Fruit fly (Drosophila melanogaster) S2 (cell line): Measurements from ENCODE around the gene Rh5.
A peak's percentile ranks its signal among the peaks of the same experiment; 100 is the strongest.
"Not testable (repeated sequence)": the region's sequence is repeated elsewhere in the genome, so short reads cannot be mapped to it uniquely, and the experiment has no call there.

Experiments
- CG8478 ChIP-seq: fragments of >200 bp; optimal IDR thresholded peaks from 2 replicates; lab custom pipeline; 2018
- CTCF ChIP-seq, 2 experiments: fragments of >200 bp; optimal IDR thresholded peaks; 2 replicates each; lab custom pipeline; 2018

The Rh5 gene

DNA sequence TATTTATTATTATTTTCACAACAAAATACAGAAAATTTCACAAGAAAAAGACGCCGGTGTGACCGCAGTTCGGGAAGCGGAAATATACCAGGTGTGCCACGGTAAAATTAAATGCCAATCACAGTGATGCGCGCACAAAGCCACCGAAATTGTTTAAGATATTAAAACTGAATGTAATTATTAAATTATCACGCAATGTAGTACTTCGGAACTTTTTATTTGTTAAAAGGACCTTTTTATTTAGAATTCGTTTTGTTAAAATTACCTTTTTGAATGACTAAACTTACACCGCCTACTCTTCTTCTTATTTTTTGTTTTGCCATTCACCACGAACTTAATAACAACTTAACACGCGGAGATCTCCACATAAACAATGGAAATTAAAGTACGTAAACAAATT lies 20.0 kb upstream of the Rh5 start, which contains the start of the genes CG6686 and CG34163:
CG6686 (minus strand) TSS at position 95 of the 400 bp plus-strand sequence.
CG34163 (plus strand) TSS at position 326 of the 400 bp plus-strand sequence.
- TF ChIP-seq CG8478: no peak

DNA sequence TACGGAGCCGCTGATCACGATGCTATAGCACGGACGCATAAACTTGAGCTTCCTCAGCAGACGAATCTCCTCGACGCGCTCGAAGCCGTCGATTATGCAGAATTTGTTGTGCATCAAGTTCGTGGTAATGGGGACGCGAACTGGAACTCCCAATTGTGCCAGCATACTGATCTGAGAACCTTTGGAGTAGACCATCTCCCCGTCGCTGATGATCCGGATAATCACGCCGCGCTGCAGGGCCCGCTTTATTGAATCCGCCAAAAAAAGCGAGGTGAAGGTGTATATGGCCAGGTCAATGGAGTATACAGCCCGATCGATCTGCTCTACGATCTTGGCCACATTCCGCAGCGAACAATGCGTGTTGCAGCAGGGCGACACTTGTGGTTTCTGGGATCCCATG lies 18.7 kb upstream of the Rh5 start:
- TF ChIP-seq CG8478 (no peak), CTCF (optimal IDR thresholded peaks at IDR 0.05; lab: Kevin White, UChicago) (no peak)

DNA sequence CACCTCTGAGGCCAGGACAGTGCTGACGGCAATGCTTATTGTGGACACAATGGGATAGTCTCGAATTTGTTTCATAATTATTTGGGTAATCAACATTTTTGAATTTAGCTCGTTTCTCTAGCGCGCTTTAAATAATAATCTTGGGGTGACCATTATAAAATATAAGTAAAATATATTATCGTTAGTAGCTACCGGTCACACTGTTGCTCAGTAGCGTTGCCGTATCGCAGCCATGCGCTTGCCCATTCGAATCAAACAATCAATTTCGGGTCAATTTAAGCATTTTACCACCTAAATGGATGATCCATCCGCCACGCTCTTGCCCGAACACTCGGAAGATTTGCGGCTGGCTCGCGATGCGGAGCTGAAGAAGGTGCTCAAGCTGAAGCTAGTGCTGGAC lies 18.2 kb upstream of the Rh5 start, which contains the start of the genes zuc and dgt2:
zuc (minus strand) TSS at position 154 of the 400 bp plus-strand sequence.
dgt2 (plus strand) TSS at position 208 of the 400 bp plus-strand sequence.
- TF ChIP-seq CTCF (optimal IDR thresholded peaks at IDR 0.05; lab: Kevin White, UChicago) (no peak), CG8478 (no peak)

DNA sequence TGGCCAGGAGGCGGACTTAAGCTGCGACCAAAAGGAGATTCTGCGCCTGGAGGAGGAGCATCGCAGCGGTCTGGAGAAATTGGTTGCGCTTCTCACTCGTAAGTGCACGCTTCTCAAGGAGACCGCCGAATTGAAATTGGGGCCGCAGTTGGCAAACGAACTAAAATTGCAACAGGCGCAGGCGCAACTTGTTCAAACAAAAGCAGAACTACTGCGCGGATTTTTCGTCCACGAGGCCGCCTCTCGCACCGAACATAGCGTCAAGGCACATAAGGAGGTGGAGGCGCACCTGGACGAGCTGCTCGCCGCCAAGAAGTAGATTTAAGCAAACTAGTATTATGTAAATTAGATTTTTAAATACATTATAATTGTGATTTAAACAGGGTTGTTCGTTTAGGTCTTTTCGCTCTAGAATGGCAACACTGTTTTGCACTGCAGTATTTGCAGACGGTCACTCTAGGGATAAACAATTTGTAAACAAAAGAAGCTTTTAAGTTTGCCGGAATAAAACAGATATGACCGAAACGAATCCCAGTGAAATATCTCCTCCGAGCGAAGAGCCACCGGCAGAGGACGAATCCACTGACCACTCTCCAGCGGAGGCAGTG lies 17.4 kb upstream of the Rh5 start, which contains the start of gene escl:
escl (plus strand) TSS at position 470 of the 608 bp plus-strand sequence.
- no peak for TF ChIP-seq CG8478
- TF ChIP-seq CTCF (optimal IDR thresholded peaks at IDR 0.05; lab: Kevin White, UChicago): no peak

DNA sequence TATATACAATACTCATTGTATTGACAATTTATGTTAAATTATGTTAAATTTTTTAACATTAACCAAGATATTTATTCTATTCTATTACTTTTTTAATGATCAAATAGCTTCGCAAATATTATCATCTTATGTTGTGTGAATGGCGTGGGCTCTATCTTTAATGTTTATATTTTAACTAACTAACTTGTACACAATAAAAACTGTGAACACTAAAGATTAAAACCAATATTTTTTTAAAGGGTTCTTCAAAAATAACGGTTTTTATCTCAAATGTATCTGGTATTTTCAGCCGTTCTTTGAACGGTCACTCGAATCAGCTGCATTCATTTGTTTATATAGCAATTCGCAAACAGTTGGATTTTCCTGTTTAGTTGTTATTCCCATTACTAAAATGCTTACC lies 15.4 kb upstream of the Rh5 start, which contains the start of gene Ada1-2:
Ada1-2 (plus strand) TSS at position 301 of the 400 bp plus-strand sequence.
- not testable (repeated sequence) for TF ChIP-seq CG8478; CTCF (optimal IDR thresholded peaks at IDR 0.05; lab: Kevin White, UChicago)

DNA sequence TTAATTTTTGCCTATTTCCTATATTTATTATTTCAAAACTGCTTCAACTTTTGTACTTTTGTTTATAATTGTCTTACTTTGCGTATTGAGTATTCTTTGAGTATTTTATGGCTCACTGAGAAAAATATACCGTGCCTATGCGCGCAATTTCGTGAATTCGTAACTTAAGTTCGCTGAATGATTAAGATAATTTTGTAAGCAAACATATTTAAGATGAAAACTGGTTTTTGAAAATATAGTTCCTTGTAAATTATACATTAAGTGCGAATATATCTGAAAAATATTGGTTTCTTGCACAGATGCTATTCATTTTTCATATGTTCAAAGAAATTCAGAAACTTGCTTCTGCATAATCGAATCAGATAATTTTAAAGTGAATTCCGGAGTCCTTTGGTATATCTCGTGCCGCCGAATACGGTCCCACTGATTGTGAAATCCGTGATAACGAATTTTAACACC lies 12.6 kb upstream of the Rh5 start, which contains the start of the genes CG18789 and Qtzl:
CG18789 (minus strand) TSS at position 101 of the 459 bp plus-strand sequence.
Qtzl (plus strand) TSS at position 409 of the 459 bp plus-strand sequence.
- TF ChIP-seq CG8478; CTCF (optimal IDR thresholded peaks at IDR 0.05; lab: Kevin White, UChicago): not testable (repeated sequence)

DNA sequence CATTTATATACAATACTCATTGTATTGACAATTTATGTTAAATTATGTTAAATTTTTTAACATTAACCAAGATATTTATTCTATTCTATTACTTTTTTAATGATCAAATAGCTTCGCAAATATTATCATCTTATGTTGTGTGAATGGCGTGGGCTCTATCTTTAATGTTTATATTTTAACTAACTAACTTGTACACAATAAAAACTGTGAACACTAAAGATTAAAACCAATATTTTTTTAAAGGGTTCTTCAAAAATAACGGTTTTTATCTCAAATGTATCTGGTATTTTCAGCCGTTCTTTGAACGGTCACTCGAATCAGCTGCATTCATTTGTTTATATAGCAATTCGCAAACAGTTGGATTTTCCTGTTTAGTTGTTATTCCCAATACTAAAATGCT lies 11.4 kb upstream of the Rh5 start, which contains the start of gene Ada1-1:
Ada1-1 (plus strand) TSS at position 301 of the 400 bp plus-strand sequence.
- TF ChIP-seq CTCF (optimal IDR thresholded peaks at IDR 0.05; lab: Kevin White, UChicago); CG8478: not testable (repeated sequence)

DNA sequence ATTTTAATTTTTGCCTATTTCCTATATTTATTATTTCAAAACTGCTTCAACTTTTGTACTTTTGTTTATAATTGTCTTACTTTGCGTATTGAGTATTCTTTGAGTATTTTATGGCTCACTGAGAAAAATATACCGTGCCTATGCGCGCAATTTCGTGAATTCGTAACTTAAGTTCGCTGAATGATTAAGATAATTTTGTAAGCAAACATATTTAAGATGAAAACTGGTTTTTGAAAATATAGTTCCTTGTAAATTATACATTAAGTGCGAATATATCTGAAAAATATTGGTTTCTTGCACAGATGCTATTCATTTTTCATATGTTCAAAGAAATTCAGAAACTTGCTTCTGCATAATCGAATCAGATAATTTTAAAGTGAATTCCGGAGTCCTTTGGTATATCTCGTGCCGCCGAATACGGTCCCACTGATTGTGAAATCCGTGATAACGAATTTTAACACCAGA lies 8.7 kb upstream of the Rh5 start, which contains the start of the genes CG18787 and Nfs1:
CG18787 (minus strand) TSS at position 101 of the 465 bp plus-strand sequence.
Nfs1 (plus strand) TSS at position 415 of the 465 bp plus-strand sequence.
- not testable (repeated sequence) for TF ChIP-seq CTCF (optimal IDR thresholded peaks at IDR 0.05; lab: Kevin White, UChicago); CG8478

DNA sequence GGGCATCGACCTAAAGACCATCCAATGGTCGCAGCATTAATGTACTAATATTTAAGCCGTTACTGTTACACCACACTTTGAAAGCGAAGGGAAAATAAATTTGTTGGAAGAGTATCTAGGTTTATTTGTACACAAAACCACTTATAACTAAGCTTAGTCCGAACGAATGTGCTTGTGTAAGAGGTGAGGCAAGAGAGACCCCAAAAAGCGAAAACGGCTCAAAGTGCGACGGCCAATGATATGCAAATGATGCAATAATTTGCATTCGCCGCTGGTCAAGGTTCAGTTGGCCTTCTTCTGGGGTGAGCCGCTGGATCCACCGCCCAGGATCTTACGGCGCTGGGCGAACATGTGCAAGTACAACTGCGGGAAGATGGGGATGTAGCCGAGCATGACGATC lies 6.8 kb upstream of the Rh5 start:
- TF ChIP-seq CTCF (optimal IDR thresholded peaks at IDR 0.05; lab: Kevin White, UChicago): no peak
- no peak for TF ChIP-seq CG8478

DNA sequence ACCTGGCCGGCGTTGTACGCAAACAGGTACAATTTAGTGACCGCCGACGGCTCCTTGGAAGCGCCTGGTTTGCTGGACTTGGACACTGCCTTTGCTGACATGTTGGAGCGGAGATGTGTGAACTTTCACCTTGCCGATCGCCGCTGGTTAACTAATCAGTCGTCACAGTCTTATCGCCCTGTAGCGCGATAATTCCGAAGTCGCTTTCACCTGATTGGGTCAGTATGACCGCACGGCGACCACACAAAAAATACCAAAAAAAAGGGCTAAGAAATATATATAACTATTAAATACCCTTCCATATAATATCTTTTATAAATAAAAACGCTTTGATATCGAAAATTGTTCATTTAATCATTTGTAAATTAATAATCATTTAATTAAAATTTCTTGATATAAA lies 5.9 kb upstream of the Rh5 start, which contains the start of gene Hacd1:
Hacd1 (minus strand) TSS at position 216 of the 400 bp plus-strand sequence.
- no peak for TF ChIP-seq CTCF (optimal IDR thresholded peaks at IDR 0.05; lab: Kevin White, UChicago)
- TF ChIP-seq CG8478: no peak

DNA sequence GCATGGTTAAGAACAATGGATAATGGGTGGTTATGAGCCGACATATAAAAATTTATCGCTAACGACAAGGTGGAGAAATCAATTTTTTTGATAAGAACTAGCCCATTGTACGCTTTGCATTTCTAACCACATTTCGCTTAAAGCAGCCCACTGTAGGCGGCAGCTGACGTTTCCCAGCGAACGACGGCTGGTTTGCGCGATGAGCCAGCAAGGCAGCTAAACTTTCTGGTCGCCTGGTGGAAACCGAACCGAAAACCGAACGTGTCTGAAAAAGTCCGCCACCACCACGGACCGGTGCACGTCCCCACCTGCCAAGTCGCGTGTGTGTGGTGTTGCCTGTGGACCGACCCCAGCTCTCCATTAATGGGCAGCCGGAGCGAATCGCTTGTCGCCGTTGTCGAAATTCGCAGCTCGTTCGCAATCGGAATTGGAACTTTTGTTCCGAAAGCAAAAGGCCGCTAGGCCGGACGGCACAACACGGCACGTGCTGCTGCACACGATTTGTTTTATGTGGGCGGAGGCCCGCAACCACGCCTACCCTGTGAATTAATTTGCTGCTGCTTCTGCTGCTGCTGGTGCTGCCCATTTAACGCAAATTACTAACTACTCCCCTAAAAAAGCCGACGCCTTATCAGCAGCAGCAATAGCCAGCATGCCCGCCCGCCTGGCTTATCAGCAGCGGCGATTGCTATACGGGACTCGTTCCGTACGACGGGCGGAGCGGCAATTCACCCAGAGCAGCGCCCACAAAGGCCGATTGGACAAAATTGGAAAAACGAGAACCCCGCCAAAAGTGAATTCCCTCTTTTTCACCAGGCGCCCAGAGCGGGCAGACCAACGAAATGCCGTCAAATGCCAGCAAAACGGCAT lies 4.8 kb upstream of the Rh5 start:
- TF ChIP-seq CG8478: no peak

DNA sequence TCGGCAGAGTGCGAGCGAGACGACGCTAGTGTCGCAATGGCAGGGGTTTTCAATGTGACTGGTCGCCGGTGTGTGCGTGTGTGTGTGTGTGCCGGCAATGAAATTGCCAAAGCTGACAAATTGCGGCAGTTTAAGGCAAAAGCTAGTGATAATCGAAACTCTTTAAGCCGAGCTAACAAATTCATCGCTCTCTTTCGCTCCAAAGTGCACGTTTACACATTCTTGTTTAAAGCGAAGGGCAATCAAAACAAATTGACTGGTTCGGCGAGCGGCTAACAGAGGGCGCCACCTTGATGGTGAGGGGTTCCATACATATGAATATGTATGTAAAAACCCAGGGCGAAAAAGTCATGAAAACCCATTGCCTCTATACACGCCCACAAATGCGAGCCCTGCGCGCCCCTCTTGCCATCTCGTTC lies 4.2 kb upstream of the Rh5 start:
- TF ChIP-seq CTCF (optimal IDR thresholded peaks at IDR 0.05; lab: Kevin White, UChicago) (peak; percentile 88 to 97), CG8478 (no peak)

DNA sequence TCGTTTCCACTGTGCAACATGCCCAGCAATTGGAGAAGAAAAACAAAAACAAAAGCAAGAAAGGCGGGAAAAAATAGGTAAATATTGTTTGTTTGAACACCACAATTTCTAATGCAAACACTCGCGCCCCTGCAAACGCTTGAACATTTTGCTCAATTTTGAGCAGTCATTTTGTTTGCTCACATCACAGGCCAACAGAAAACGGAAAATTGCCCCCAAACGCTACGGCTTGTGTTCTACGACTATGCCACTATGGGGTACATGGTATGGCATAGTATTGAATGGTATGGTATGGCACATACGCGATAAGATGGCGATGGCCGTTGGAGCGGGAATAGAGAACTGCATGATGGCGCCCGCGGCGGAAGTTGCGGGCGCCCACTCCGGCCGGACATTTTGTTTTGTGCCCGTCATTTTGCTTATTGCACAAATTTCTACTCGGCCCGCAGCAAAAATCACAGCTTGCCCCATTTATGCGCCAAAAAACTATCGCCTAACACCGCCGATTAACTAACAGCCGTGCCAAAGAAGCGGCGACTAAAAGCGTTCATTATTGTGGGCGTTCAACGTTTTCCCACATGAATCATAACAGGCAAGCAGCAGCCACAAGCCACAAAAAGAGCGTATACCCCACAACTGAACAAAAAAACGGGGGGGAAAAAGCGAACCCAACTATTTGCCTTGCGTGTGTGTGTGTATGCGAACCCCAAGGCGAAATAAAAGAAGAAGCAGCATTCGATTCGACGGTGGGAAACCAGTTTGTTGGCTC lies 3.6 kb upstream of the Rh5 start:
- TF ChIP-seq CG8478 (no peak), CTCF (optimal IDR thresholded peaks at IDR 0.05; lab: Kevin White, UChicago) (no peak)
